Fruit fly (Drosophila melanogaster): ENCODE results near the gene Amnionless.

Gene Amnionless

DNA sequence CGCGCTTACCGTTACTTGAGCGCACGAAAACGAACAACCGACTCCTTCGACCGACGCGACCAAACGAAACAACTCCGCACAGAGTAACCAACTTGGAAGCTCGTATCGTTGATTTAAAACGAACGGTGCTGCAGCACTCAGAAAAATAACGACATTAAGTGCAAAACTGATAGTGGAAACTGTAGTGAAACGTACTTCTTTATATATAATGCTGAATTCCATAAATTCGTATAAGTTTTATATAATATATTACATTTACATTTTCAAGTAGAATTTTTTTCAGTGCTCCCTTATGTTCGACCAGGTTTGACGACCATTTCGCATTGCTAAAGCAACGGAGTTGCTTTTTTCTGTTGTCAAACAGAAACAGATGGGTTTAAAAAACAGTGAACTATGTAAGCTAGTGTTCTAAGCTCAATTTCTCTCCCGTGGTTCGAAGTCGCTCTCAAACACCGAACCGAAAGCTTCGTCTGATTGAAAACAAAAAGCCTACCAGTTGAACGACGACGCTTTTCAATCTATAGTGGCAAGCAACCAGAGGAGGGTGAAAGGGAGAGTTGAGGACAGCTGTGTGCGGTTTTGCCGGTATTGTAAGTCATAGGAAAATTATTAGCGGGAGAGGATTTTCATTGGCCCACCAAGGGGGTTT lies 21.4 kb downstream of the Amnionless start, which contains the start of gene CG17075 (continued):
- TF ChIP-seq sc (optimal IDR thresholded peaks at IDR 0.05) (no peak), sc (GFP tag; optimal IDR thresholded peaks at IDR 0.05) (peak; percentile 76), ewg (GFP tag; optimal IDR thresholded peaks at IDR 0.05) (peak; percentile 89), zfh2 (GFP tag; optimal IDR thresholded peaks at IDR 0.05) (peak; percentile 79), YL-1 (GFP tag; optimal IDR thresholded peaks at IDR 0.05) (peak; percentile 63), nau (GFP tag; optimal IDR thresholded peaks at IDR 0.05) (no peak), CG11723 (GFP tag; optimal IDR thresholded peaks at IDR 0.05) (peak; percentile 83), CG10543 (GFP tag; optimal IDR thresholded peaks at IDR 0.05) (peak; percentile 75), yki (optimal IDR thresholded peaks at IDR 0.05) (no peak), Hmx (GFP tag; optimal IDR thresholded peaks at IDR 0.05) (peak; percentile 72), Dfd (GFP tag; optimal IDR thresholded peaks at IDR 0.05) (no peak), CG14050 (GFP tag; IDR thresholded peaks at IDR 0.05) (peak; percentile 93), pros (GFP tag; optimal IDR thresholded peaks at IDR 0.05) (no peak), mam (GFP tag; optimal IDR thresholded peaks at IDR 0.05) (peak; percentile 88), CG3281 (GFP tag; optimal IDR thresholded peaks at IDR 0.05) (peak; percentile 95), C15 (GFP tag; IDR thresholded peaks at IDR 0.05) (peak; percentile 95), ash1 (GFP tag; optimal IDR thresholded peaks at IDR 0.05) (no peak), CG8924 (tag; optimal IDR thresholded peaks at IDR 0.05) (peak; percentile 96), Usf (GFP tag; optimal IDR thresholded peaks at IDR 0.05) (no peak), lov (optimal IDR thresholded peaks at IDR 0.05) (no peak), lov (GFP tag; IDR thresholded peaks at IDR 0.05) (peak; percentile 72; the same call in 1 of the 3 replicates), fru (optimal IDR thresholded peaks at IDR 0.05) (no peak), CG3726 (GFP tag; IDR thresholded peaks at IDR 0.05) (peak; percentile 90), CG13296 (GFP tag; optimal IDR thresholded peaks at IDR 0.05) (peak; percentile 95), eve (GFP tag; optimal IDR thresholded peaks at IDR 0.05) (no peak), Hmr (GFP tag; optimal IDR thresholded peaks at IDR 0.05) (peak; percentile 98), Side (GFP tag; optimal IDR thresholded peaks at IDR 0.05) (peak; percentile 52), Dip3 (GFP tag; optimal IDR thresholded peaks at IDR 0.05) (peak; percentile 71), CG12299 (tag; optimal IDR thresholded peaks at IDR 0.05) (peak; percentile 92), nmo (GFP tag; optimal IDR thresholded peaks at IDR 0.05) (peak; percentile 93), zen2 (GFP tag; IDR thresholded peaks at IDR 0.05; ENCODE audit: partially characterized antibody) (no peak), Doc3 (GFP tag; IDR thresholded peaks at IDR 0.05; ENCODE audit: partially characterized antibody) (no peak), dmrt11E (tag; optimal IDR thresholded peaks at IDR 0.05) (peak; percentile 35), disco-r (GFP tag; optimal IDR thresholded peaks at IDR 0.05) (no peak), CG17829 (tag; optimal IDR thresholded peaks at IDR 0.05) (peak; percentile 89), Oaz (GFP tag; IDR thresholded peaks at IDR 0.05) (peak; percentile 97), Ptx1 (GFP tag; IDR thresholded peaks at IDR 0.05) (peak; percentile 97), CG1602 (GFP tag; optimal IDR thresholded peaks at IDR 0.05) (peak; percentile 91), nerfin-2 (GFP tag; IDR thresholded peaks at IDR 0.05; ENCODE audit: partially characterized antibody) (no peak), CG11560 (tag; IDR thresholded peaks at IDR 0.05) (peak; percentile 84), ATbp (GFP tag; optimal IDR thresholded peaks at IDR 0.05) (peak; percentile 96), danr (GFP tag; IDR thresholded peaks at IDR 0.05) (peak; percentile 91), CG7928 (GFP tag; optimal IDR thresholded peaks at IDR 0.05) (peak; percentile 74), cas (GFP tag; IDR thresholded peaks at IDR 0.05) (peak; percentile 86), maf-S (GFP tag; optimal IDR thresholded peaks at IDR 0.05) (peak; percentile 62), Dbx (GFP tag; IDR thresholded peaks at IDR 0.05) (peak; percentile 97), CG13775 (GFP tag; optimal IDR thresholded peaks at IDR 0.05) (peak; percentile 91), trem (tag; optimal IDR thresholded peaks at IDR 0.05) (peak; percentile 78), D19B (GFP tag; optimal IDR thresholded peaks at IDR 0.05) (peak; percentile 85), tio (GFP tag; optimal IDR thresholded peaks at IDR 0.05) (peak; percentile 89), HmgD (GFP tag; optimal IDR thresholded peaks at IDR 0.05) (no peak)
